Worm (Caenorhabditis elegans): ENCODE data around the gene tag-314.

Gene tag-314

DNA sequence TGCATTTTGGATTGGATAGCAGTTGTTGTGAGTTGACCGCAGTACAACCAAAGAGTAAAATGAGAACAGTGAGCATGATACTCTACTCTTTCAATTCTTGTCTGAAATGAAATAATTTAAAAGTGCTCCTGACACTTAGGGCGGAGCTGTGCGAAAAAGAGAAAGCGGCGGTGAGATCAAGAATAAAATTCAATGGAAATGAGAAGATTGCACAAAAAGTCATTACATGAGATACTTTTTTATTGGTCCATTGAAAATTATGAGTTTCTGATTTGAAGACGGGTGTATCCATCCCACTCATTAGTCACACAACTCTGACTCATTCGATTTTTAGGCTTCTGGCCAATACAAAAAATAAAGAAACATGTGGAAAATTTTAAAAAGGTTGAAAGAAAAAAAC, 28.7 kb upstream of the tag-314 start, which contains the start of gene F22E12.1:
F22E12.1 (minus strand) TSS at position 101 of the 400 bp plus-strand sequence.
- TF ChIP-seq pag-3 (tag; optimal IDR thresholded peaks at IDR 0.05; ENCODE audit: borderline replicate concordance, insufficient read depth) (no peak), unc-86 (tag; optimal IDR thresholded peaks at IDR 0.05) (no peak), nhr-28 (tag; optimal IDR thresholded peaks at IDR 0.05) (no peak), elt-2 (tag; optimal IDR thresholded peaks at IDR 0.05) (no peak), mep-1 (tag; optimal IDR thresholded peaks at IDR 0.05) (no peak), egl-27 (tag; optimal IDR thresholded peaks at IDR 0.05) (no peak), jun-1 (tag; optimal IDR thresholded peaks at IDR 0.05) (no peak), mef-2 (tag; optimal IDR thresholded peaks at IDR 0.05) (no peak), F16B12.6 (tag; optimal IDR thresholded peaks at IDR 0.05) (no peak), fkh-4 (tag; optimal IDR thresholded peaks at IDR 0.05; ENCODE audit: borderline replicate concordance) (no peak), nhr-77 (tag; optimal IDR thresholded peaks at IDR 0.05) (no peak), ztf-11 (tag; optimal IDR thresholded peaks at IDR 0.05) (no peak), elt-3 (tag; optimal IDR thresholded peaks at IDR 0.05) (no peak)

DNA sequence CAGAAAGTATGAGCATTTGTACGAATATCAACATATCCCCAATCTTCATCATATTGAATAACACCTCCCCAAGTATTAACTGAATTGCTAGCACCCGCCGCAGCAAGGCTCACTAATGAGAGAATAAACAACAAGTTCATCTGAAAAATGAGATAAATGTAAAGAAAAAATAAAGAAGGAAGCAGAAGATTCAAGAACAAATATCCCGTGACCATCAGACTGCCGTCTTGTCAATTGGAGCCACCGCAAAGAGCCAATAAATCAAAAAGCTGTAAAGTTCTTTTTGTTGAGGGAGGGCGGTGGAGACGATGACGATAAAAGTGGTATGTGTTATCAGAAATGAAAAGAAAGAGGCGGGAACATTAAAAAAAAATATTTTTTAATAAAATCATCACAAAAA, 25.0 kb upstream of the tag-314 start, which contains the start of gene Y32F6A.5:
Y32F6A.5 (minus strand) TSS at position 140 of the 400 bp plus-strand sequence.
- TF ChIP-seq ceh-90 (tag; optimal IDR thresholded peaks at IDR 0.05) (no peak), rnt-1 (tag; optimal IDR thresholded peaks at IDR 0.05) (peak; percentile 25)

DNA sequence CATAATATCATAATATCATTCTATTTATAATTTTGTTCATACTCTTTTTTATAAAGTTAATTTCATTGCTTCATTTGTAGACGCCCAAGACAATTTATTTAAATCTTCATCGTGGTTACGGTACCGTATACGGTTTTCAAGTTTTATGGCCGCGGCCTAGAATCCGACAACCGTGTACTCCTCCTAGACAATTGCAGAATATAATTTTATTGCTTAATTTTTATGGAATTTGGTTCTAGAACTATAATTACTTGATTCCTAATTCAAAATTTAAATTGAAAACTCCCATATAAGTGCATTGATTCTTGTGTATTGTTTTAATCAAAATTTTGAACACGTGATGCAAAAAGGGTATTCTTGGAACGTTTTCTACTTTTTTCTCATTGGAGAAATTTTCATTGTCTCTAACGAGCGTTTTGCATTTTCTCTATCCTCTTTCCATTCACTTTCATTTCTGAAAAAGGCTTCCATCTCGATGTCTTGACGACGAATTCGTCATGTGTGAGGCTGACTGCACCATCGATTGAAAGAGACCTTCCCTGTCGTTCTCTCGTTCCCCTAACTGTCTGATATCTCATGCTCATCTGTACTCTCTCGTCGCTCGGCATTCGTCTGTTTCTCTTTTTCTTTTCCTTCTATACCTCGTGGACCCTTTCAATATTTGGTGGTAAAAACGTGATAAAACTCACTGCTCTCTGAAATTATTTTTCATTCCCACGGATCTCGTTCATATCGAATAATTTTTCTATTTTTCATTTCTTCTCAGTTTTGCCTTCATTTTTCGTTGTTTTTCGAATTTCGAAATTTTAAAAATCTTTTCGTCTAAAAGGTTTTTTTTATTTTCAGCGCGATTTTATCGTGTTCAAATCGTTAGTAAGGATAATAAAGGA, 12.9 kb upstream of the tag-314 start, which contains the start of gene pap-1:
pap-1 (plus strand) TSS at position 840 of the 890 bp plus-strand sequence.
- TF ChIP-seq mdl-1 (tag; optimal IDR thresholded peaks at IDR 0.05): peak in 1 of 2 experiments; percentile 40
- no peak for TF ChIP-seq nhr-12 (tag; optimal IDR thresholded peaks at IDR 0.05)
- peak; percentile 26 for TF ChIP-seq xbp-1 (tag; optimal IDR thresholded peaks at IDR 0.05)
- no peak for TF ChIP-seq ztf-4 (tag; optimal IDR thresholded peaks at IDR 0.05)
- TF ChIP-seq tlp-1 (tag; optimal IDR thresholded peaks at IDR 0.05): no peak
- TF ChIP-seq nhr-71 (tag; optimal IDR thresholded peaks at IDR 0.05): peak; percentile 55
- TF ChIP-seq ceh-63 (GFP tag; optimal IDR thresholded peaks at IDR 0.05): no peak
- no peak for TF ChIP-seq Y116A8C.19 (tag; optimal IDR thresholded peaks at IDR 0.05; ENCODE audit: borderline replicate concordance)
- no peak for TF ChIP-seq unc-98 (GFP tag; IDR thresholded peaks at IDR 0.05)
- peak; percentile 26 for TF ChIP-seq swsn-7 (tag; optimal IDR thresholded peaks at IDR 0.05)
- TF ChIP-seq lin-14 (GFP tag; optimal IDR thresholded peaks at IDR 0.05): peak; percentile 21
- TF ChIP-seq zag-1 (tag; optimal IDR thresholded peaks at IDR 0.05): no peak
- TF ChIP-seq nhr-47 (tag; optimal IDR thresholded peaks at IDR 0.05): peak; percentile 43
- no peak for TF ChIP-seq grh-1 (GFP tag; IDR thresholded peaks at IDR 0.05)
- peak; percentile 52 for TF ChIP-seq blmp-1 (tag; optimal IDR thresholded peaks at IDR 0.05)
- TF ChIP-seq nhr-85 (tag): peak; percentile 79
- peak; percentile 64 for TF ChIP-seq irx-1 (tag; optimal IDR thresholded peaks at IDR 0.05)
- TF ChIP-seq fkh-4 (tag; optimal IDR thresholded peaks at IDR 0.05; ENCODE audit: borderline replicate concordance): peak; percentile 45
- no peak for TF ChIP-seq aly-2 (tag; optimal IDR thresholded peaks at IDR 0.05)
- peak; percentile 26 for TF ChIP-seq pax-3 (tag; optimal IDR thresholded peaks at IDR 0.05)
- TF ChIP-seq dsc-1 (tag; optimal IDR thresholded peaks at IDR 0.05): peak; percentile 21
- TF ChIP-seq mep-1 (tag; optimal IDR thresholded peaks at IDR 0.05): peak; percentile 61
- TF ChIP-seq nhr-237 (tag; optimal IDR thresholded peaks at IDR 0.05): no peak
- peak; percentile 62 to 78 for TF ChIP-seq efl-1 (optimal IDR thresholded peaks at IDR 0.05)
- peak; percentile 22 to 72 for TF ChIP-seq efl-1 (GFP tag; optimal IDR thresholded peaks at IDR 0.05 in 1 of 2)
- no peak for TF ChIP-seq ama-1 (optimal IDR thresholded peaks at IDR 0.05)
- TF ChIP-seq sptf-1 (tag; optimal IDR thresholded peaks at IDR 0.05): no peak
- peak; percentile 71 for TF ChIP-seq lir-3 (tag; optimal IDR thresholded peaks at IDR 0.05; ENCODE audit: poor library complexity)
- TF ChIP-seq egl-27 (tag; optimal IDR thresholded peaks at IDR 0.05): no peak
- TF ChIP-seq ces-1 (GFP tag; optimal IDR thresholded peaks at IDR 0.05): no peak
- peak; percentile 3 for TF ChIP-seq egl-13 (tag; optimal IDR thresholded peaks at IDR 0.05)
- TF ChIP-seq lin-13 (GFP tag; optimal IDR thresholded peaks at IDR 0.05): no peak
- no peak for TF ChIP-seq fkh-8 (tag; optimal IDR thresholded peaks at IDR 0.05)
- TF ChIP-seq lsy-2 (tag; optimal IDR thresholded peaks at IDR 0.05): peak; percentile 6 to 32
- TF ChIP-seq ets-5 (GFP tag; IDR thresholded peaks at IDR 0.05): no peak
- peak; percentile 78 for TF ChIP-seq rnt-1 (tag; optimal IDR thresholded peaks at IDR 0.05)

Data from whole organism, L1 larva.